Fruit fly (Drosophila melanogaster) whole organism, adult: Measurements from ENCODE around the gene mthl2.

Experiments used
- CG11617 ChIP-seq: fragments of 200-800 bp; sonication (Bioruptor generic); optimal IDR thresholded peaks from 2 replicates; lab custom pipeline; 2017; ENCODE audit warnings: mild to moderate bottlenecking, missing biosample characterization, missing genetic modification reagents, missing genetic modification characterization
- CG14711 ChIP-seq: fragments of 200-800 bp; sonication (Bioruptor generic); optimal IDR thresholded peaks from 2 replicates; lab custom pipeline; 2018; ENCODE audit warnings: missing biosample characterization, mild to moderate bottlenecking, missing genetic modification characterization, moderate library complexity
- bab1 ChIP-seq: fragments of 200-800 bp; sonication (Bioruptor generic); optimal IDR thresholded peaks from 3 replicates; lab custom pipeline; 2019; ENCODE audit warnings: missing biosample characterization, mild to moderate bottlenecking, missing genetic modification characterization, moderate library complexity
- kay ChIP-seq: fragments of 200-800 bp; sonication (Bioruptor generic); peaks from one replicate; lab custom pipeline; 2016; ENCODE audit warnings: missing biosample characterization, missing genetic modification characterization, borderline replicate concordance

- no peak for TF ChIP-seq bab1
- no peak for TF ChIP-seq CG11617
- no peak for TF ChIP-seq CG14711 (tag; lab: Kevin White, UChicago)
- no peak for TF ChIP-seq kay (GFP tag; lab: Kevin White, UChicago)
Measured at dm6 chr3L:5608786-5609370, 4.3 kb downstream of the mthl2 start.
